In the genomic region with DNA sequence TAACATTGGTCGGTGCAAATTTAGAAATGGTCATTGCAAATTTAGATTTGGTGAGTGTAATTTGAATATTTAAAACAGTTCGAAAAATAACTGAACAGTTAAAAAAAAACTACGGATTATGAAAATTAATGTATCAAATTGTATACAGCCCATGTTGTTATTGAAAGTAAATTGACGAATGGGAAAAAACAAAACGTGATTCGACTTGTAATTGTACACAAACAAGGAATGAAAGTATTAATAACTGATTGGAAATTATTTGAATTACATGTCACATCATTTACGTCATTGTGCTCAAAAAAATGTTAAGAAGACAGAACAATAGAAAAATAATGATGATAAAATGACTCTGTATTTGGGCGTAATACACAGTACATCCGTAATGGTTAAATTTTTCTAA, we compare ENCODE assay signal across 3 worm cellular contexts.
A peak's percentile ranks its signal among the peaks of the same experiment; 100 is the strongest.
TF ChIP-seq lines count a peak whose summit lies in the region.

No protein-coding gene starts in this region.

TF ChIP-seq in whole organism, L1 larva, 84 proteins besides CTCF, POLR2A, EP300 and RAD21:
- peak; percentile 16 for TF ChIP-seq nhr-85 (tag; lab: Kevin White, UChicago)
- TF ChIP-seq snu-23 (GFP tag; optimal IDR thresholded peaks at IDR 0.05; lab: Kevin White, UChicago) = no peak
- TF ChIP-seq lir-3 (tag; optimal IDR thresholded peaks at IDR 0.05; lab: Kevin White, UChicago; ENCODE audit: poor library complexity) = no peak
- no peak for TF ChIP-seq fos-1 (tag; optimal IDR thresholded peaks at IDR 0.05; lab: Kevin White, UChicago)
- TF ChIP-seq lin-39 (tag; optimal IDR thresholded peaks at IDR 0.05; lab: Kevin White, UChicago) = peak; percentile 16

TF ChIP-seq in whole organism, L3 larva, 47 proteins besides CTCF, POLR2A, EP300 and RAD21:
- TF ChIP-seq pha-4 (tag; optimal IDR thresholded peaks at IDR 0.05; lab: Kevin White, UChicago) = peak; percentile 56
- TF ChIP-seq pqm-1 (tag; optimal IDR thresholded peaks at IDR 0.05; lab: Kevin White, UChicago) = peak; percentile 12
- no peak for TF ChIP-seq nhr-11 (tag; optimal IDR thresholded peaks at IDR 0.05; lab: Kevin White, UChicago)
- TF ChIP-seq skn-1 (tag; optimal IDR thresholded peaks at IDR 0.05; lab: Kevin White, UChicago) = no peak
- peak; percentile 18 for TF ChIP-seq elt-2 (tag; optimal IDR thresholded peaks at IDR 0.05; lab: Kevin White, UChicago)
- TF ChIP-seq lsy-12 (tag; optimal IDR thresholded peaks at IDR 0.05; lab: Kevin White, UChicago) = no peak

TF ChIP-seq in whole organism, L4 larva, 104 proteins besides CTCF, POLR2A, EP300 and RAD21:
- TF ChIP-seq mep-1 (tag; optimal IDR thresholded peaks at IDR 0.05; lab: Kevin White, UChicago) = no peak
- no peak for TF ChIP-seq egl-27 (tag; optimal IDR thresholded peaks at IDR 0.05; lab: Kevin White, UChicago)
- no peak for TF ChIP-seq mxl-3 (GFP tag; optimal IDR thresholded peaks at IDR 0.05; lab: Kevin White, UChicago)
- TF ChIP-seq dpl-1 (GFP tag; optimal IDR thresholded peaks at IDR 0.05; lab: Kevin White, UChicago) = no peak
- peak; percentile 42 for TF ChIP-seq nhr-77 (tag; optimal IDR thresholded peaks at IDR 0.05; lab: Kevin White, UChicago)
- TF ChIP-seq pqm-1 (tag; optimal IDR thresholded peaks at IDR 0.05; lab: Kevin White, UChicago) = no peak
- TF ChIP-seq hlh-11 (tag; optimal IDR thresholded peaks at IDR 0.05; lab: Kevin White, UChicago) = no peak
- no peak for TF ChIP-seq nhr-102 (tag; optimal IDR thresholded peaks at IDR 0.05; lab: Kevin White, UChicago)
- TF ChIP-seq ceh-82 (tag; optimal IDR thresholded peaks at IDR 0.05; lab: Kevin White, UChicago) = no peak
- TF ChIP-seq nhr-111 (GFP tag; optimal IDR thresholded peaks at IDR 0.05; lab: Kevin White, UChicago) = no peak
- TF ChIP-seq lsy-2 (tag; optimal IDR thresholded peaks at IDR 0.05; lab: Kevin White, UChicago) = no peak
- TF ChIP-seq ZK337.2 (GFP tag; IDR thresholded peaks at IDR 0.05; lab: Robert Waterston, UW) = no peak
- TF ChIP-seq skn-1 (tag; optimal IDR thresholded peaks at IDR 0.05; lab: Kevin White, UChicago) = no peak
- no peak for TF ChIP-seq daf-16 (GFP tag; optimal IDR thresholded peaks at IDR 0.05; lab: Kevin White, UChicago)
- peak; percentile 91 for TF ChIP-seq daf-16 (tag; optimal IDR thresholded peaks at IDR 0.05; lab: Kevin White, UChicago)
- TF ChIP-seq mdl-1 (tag; optimal IDR thresholded peaks at IDR 0.05; lab: Kevin White, UChicago) = no peak
- no peak for TF ChIP-seq duxl-1 (tag; optimal IDR thresholded peaks at IDR 0.05; lab: Kevin White, UChicago; ENCODE audit: poor library complexity)
- peak; percentile 47 for TF ChIP-seq aha-1 (tag; lab: Kevin White, UChicago)
- no peak for TF ChIP-seq ztf-11 (tag; optimal IDR thresholded peaks at IDR 0.05; lab: Kevin White, UChicago)
- peak; percentile 29 for TF ChIP-seq dve-1 (tag; optimal IDR thresholded peaks at IDR 0.05; lab: Kevin White, UChicago; ENCODE audit: insufficient read depth)
- TF ChIP-seq lim-7 (GFP tag; IDR thresholded peaks at IDR 0.05; lab: Robert Waterston, UW) = no peak
- TF ChIP-seq nhr-28 (tag; optimal IDR thresholded peaks at IDR 0.05; lab: Kevin White, UChicago) = peak; percentile 2
- TF ChIP-seq hif-1 (tag; optimal IDR thresholded peaks at IDR 0.05; lab: Kevin White, UChicago) = no peak
